Worm (Caenorhabditis elegans) whole organism, L3 larva: Measurements from ENCODE around the gene fipr-16.

ENCODE experiments used
- ZK546.5 ChIP-seq: sonication (generic microtip); optimal IDR thresholded peaks from 2 replicates; lab custom pipeline; 2017; ENCODE audit warnings: missing biosample characterization, missing genetic modification characterization
- aly-2 ChIP-seq: fragments of 150-350 bp; optimal IDR thresholded peaks from 2 replicates; lab custom pipeline; 2014; ENCODE audit warnings: missing biosample characterization, missing genetic modification characterization
- ama-1 ChIP-seq: fragments of 150-350 bp; optimal IDR thresholded peaks from 2 replicates; lab custom pipeline; 2018
- ceh-16 ChIP-seq: sonication (generic microtip); optimal IDR thresholded peaks from 2 replicates; lab custom pipeline; 2017; ENCODE audit warnings: missing biosample characterization, missing genetic modification characterization
- ceh-28 ChIP-seq: fragments of 150-350 bp; optimal IDR thresholded peaks from 2 replicates; lab custom pipeline; 2014; ENCODE audit warnings: missing biosample characterization, missing genetic modification reagents, missing genetic modification characterization
- daf-12 ChIP-seq: fragments of 150-350 bp; optimal IDR thresholded peaks from 2 replicates; lab custom pipeline; 2014; ENCODE audit warnings: missing biosample characterization, missing genetic modification reagents, missing genetic modification characterization
- egl-5 ChIP-seq: fragments of 150-350 bp; optimal IDR thresholded peaks from 2 replicates; lab custom pipeline; 2017; ENCODE audit warnings: missing biosample characterization, missing genetic modification reagents, missing genetic modification characterization, inconsistent platforms
- elt-2 ChIP-seq: sonication (generic microtip); optimal IDR thresholded peaks from 2 replicates; lab custom pipeline; 2016; ENCODE audit warnings: missing genetic modification reagents, mild to moderate bottlenecking, missing genetic modification characterization, missing compliant biosample characterization
- elt-3 ChIP-seq, 3 experiments: fragments of 150-350 bp in 1 of 3; sonication (generic microtip) in 2 of 3; optimal IDR thresholded peaks; 2 replicates in 2 of 3; 4 replicates in 1 of 3; lab custom pipeline; 2014 to 2017; ENCODE audit warnings: missing biosample characterization in 3 of 3, missing genetic modification characterization in 3 of 3
- eor-1 ChIP-seq, 2 experiments: fragments of 150-350 bp; optimal IDR thresholded peaks; 2 replicates each; lab custom pipeline; 2014 to 2018; ENCODE audit warnings: missing biosample characterization in 2 of 2, missing genetic modification characterization in 2 of 2
- fkh-2 ChIP-seq: fragments of 150-350 bp; optimal IDR thresholded peaks from 2 replicates; lab custom pipeline; 2014; ENCODE audit warnings: missing biosample characterization, missing genetic modification reagents, missing genetic modification characterization
- fos-1 ChIP-seq: fragments of 150-350 bp; optimal IDR thresholded peaks from 2 replicates; lab custom pipeline; 2014; ENCODE audit warnings: missing biosample characterization, missing genetic modification characterization
- jun-1 ChIP-seq: fragments of 150-350 bp; optimal IDR thresholded peaks from 2 replicates; lab custom pipeline; 2014; ENCODE audit warnings: missing biosample characterization, missing genetic modification reagents, missing genetic modification characterization
- lin-15B ChIP-seq: fragments of 150-350 bp; optimal IDR thresholded peaks from 2 replicates; lab custom pipeline; 2014; ENCODE audit warnings: missing biosample characterization, missing genetic modification characterization
- lsy-12 ChIP-seq: sonication (generic microtip); optimal IDR thresholded peaks from 2 replicates; lab custom pipeline; 2016; ENCODE audit warnings: mild to moderate bottlenecking, missing genetic modification characterization, missing compliant biosample characterization
- nfya-1 ChIP-seq: sonication (generic microtip); optimal IDR thresholded peaks from 2 replicates; lab custom pipeline; 2017; ENCODE audit warnings: missing genetic modification characterization, mild to moderate bottlenecking, missing compliant biosample characterization, antibody characterized with exemption, moderate library complexity; ENCODE audit not compliant: insufficient read depth
- nhr-11 ChIP-seq: fragments of 150-350 bp; optimal IDR thresholded peaks from 2 replicates; lab custom pipeline; 2014; ENCODE audit warnings: missing biosample characterization, missing genetic modification characterization
- nhr-12 ChIP-seq: fragments of 150-350 bp; optimal IDR thresholded peaks from 2 replicates; lab custom pipeline; 2014; ENCODE audit warnings: missing biosample characterization, missing genetic modification characterization
- nhr-23 ChIP-seq: fragments of 150-350 bp; optimal IDR thresholded peaks from 2 replicates; lab custom pipeline; 2014; ENCODE audit warnings: missing biosample characterization, missing genetic modification reagents, missing genetic modification characterization
- nhr-237 ChIP-seq: fragments of 150-350 bp; optimal IDR thresholded peaks from 2 replicates; lab custom pipeline; 2014; ENCODE audit warnings: missing biosample characterization, missing genetic modification characterization
- nhr-25 ChIP-seq: sonication (generic microtip); optimal IDR thresholded peaks from 2 replicates; lab custom pipeline; 2017; ENCODE audit warnings: missing biosample characterization, missing genetic modification characterization
- nhr-43 ChIP-seq: sonication (generic microtip); optimal IDR thresholded peaks from 2 replicates; lab custom pipeline; 2016; ENCODE audit warnings: mild to moderate bottlenecking, missing genetic modification characterization, missing compliant biosample characterization; ENCODE audit not compliant: poor library complexity, severe bottlenecking
- nhr-77 ChIP-seq: fragments of 150-350 bp; optimal IDR thresholded peaks from 2 replicates; lab custom pipeline; 2014; ENCODE audit warnings: missing biosample characterization, missing genetic modification characterization
- pha-4 ChIP-seq: fragments of 150-350 bp; optimal IDR thresholded peaks from 2 replicates; lab custom pipeline; 2014; ENCODE audit warnings: missing biosample characterization, missing genetic modification reagents, missing genetic modification characterization
- pqm-1 ChIP-seq: fragments of 150-350 bp; optimal IDR thresholded peaks from 2 replicates; lab custom pipeline; 2017; ENCODE audit warnings: missing biosample characterization, missing genetic modification characterization, inconsistent platforms
- sea-2 ChIP-seq: fragments of 150-350 bp; sonication (generic microtip); optimal IDR thresholded peaks from 4 replicates; lab custom pipeline; 2014; ENCODE audit warnings: missing biosample characterization, missing genetic modification reagents, missing genetic modification characterization
- skn-1 ChIP-seq: fragments of 150-350 bp; optimal IDR thresholded peaks from 2 replicates; lab custom pipeline; 2014; ENCODE audit warnings: missing biosample characterization, missing genetic modification characterization
- snpc-4 ChIP-seq: fragments of 150-350 bp; optimal IDR thresholded peaks from 2 replicates; lab custom pipeline; 2014; ENCODE audit warnings: missing biosample characterization, missing genetic modification characterization
- tbx-2 ChIP-seq: sonication (generic microtip); optimal IDR thresholded peaks from 2 replicates; lab custom pipeline; 2016; ENCODE audit warnings: mild to moderate bottlenecking, missing genetic modification characterization, missing compliant biosample characterization
- unc-62 ChIP-seq: fragments of 150-350 bp; sonication (generic microtip); optimal IDR thresholded peaks from 4 replicates; lab custom pipeline; 2014; ENCODE audit warnings: missing biosample characterization, missing genetic modification reagents, missing genetic modification characterization
- zag-1 ChIP-seq: fragments of 150-350 bp; optimal IDR thresholded peaks from 2 replicates; lab custom pipeline; 2014; ENCODE audit warnings: missing biosample characterization, missing genetic modification characterization

Gene fipr-16

DNA sequence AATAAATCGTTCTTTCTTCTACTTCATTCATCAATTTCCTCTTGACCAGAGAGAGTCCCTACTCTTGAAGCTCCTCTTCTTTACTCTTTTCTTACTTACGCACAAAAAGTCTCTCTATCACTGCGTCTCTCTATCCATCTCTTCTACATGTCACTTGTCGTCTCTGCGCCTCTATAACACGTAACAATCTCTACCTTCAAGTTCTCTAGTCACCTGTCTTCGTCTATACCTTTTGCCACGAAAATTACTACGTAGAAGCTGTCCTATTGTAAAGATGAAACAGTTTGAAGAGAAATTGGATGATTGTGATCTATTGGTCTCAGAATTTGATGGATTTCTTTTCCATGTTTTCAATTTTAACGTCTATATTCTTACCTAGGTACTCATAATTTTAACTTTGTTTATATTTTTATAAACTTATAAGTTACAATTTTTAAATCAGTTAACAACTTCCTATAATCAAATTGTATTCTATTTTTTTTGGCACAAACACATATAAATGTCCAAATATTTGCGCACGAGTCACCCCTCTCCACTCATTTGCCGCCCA, 33.9 kb downstream of the fipr-16 start, which contains the start of gene C02D5.2 (continued):
- TF ChIP-seq lin-15B (tag; lab: Kevin White, UChicago) = peak; percentile 1
- TF ChIP-seq tbx-2 = no peak
- TF ChIP-seq ZK546.5 = no peak
- no peak for TF ChIP-seq nhr-23 (tag; lab: Kevin White, UChicago)
- peak; percentile 1 for TF ChIP-seq ceh-28 (tag; lab: Kevin White, UChicago)
- TF ChIP-seq skn-1 (tag; lab: Kevin White, UChicago) = peak; percentile 36
- TF ChIP-seq jun-1 (tag; lab: Kevin White, UChicago) = no peak
- no peak for TF ChIP-seq nhr-12
- TF ChIP-seq, all 47 proteins: peak for 11

DNA sequence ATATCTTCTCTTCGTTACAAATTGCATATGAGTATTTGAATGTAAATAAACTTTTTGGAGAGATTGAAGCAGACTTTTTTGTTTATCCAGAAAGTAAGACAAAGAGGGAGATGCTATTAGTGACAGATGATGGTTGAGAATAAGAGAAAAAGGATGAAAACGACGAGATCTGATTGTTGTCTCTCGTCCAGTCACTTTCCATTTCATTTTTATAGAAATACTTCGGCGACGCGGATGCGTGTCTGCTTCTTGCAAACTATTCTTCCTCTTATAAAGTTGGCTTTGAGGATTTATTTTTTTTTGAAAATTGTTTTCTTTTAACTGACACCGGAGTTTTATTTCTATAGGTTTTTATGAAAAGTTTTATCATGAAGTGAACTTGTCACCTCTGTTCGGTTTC, 35.1 kb downstream of the fipr-16 start:
- no peak for TF ChIP-seq skn-1 (tag; lab: Kevin White, UChicago)
- TF ChIP-seq elt-2 (tag; lab: Kevin White, UChicago) = no peak
- TF ChIP-seq nhr-43 (tag; lab: Kevin White, UChicago) = no peak
- no peak for TF ChIP-seq ceh-28 (tag; lab: Kevin White, UChicago)
- no peak for TF ChIP-seq eor-1 (tag; optimal IDR thresholded peaks at IDR 0.05; lab: Kevin White, UChicago)
- no peak for TF ChIP-seq fkh-2 (tag; lab: Kevin White, UChicago)
- TF ChIP-seq nhr-77 (tag; lab: Kevin White, UChicago) = no peak
- no peak for TF ChIP-seq snpc-4 (tag; lab: Kevin White, UChicago)
- no peak for TF ChIP-seq nhr-237
- no peak for TF ChIP-seq lsy-12 (tag; lab: Kevin White, UChicago)
- TF ChIP-seq ama-1 (lab: Kevin White, UChicago) = no peak
- no peak for TF ChIP-seq tbx-2

DNA sequence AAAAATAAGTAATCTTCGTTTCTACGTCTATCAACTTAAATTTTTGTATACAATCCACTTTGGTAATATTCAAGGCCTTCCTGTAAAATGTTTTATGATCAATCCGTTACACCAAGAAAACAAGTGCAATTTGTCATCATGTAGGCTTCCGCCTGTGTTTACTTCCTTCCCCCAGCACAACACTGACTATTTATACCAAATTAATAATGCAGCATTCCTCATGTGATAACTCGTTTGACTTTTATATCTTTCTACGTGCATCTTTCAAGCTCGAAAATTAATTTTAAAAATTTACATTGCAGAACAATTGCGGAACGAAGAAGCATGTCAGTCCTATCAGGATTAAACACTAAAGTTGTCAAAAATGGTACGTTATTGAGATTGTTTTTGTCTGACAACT, 36.3 kb downstream of the fipr-16 start, which contains the start of gene gsto-2:
Gene gsto-2 (plus strand): TSS at position 301 of the 400 bp plus-strand sequence.
- no peak for TF ChIP-seq daf-12
- TF ChIP-seq nhr-23 (tag; lab: Kevin White, UChicago) = no peak
- no peak for TF ChIP-seq egl-5 (tag; lab: Kevin White, UChicago)
- no peak for TF ChIP-seq nhr-11 (tag; lab: Kevin White, UChicago)
- TF ChIP-seq nhr-77 (tag; lab: Kevin White, UChicago) = no peak
- TF ChIP-seq ama-1 (lab: Kevin White, UChicago) = no peak
- TF ChIP-seq aly-2 = no peak

DNA sequence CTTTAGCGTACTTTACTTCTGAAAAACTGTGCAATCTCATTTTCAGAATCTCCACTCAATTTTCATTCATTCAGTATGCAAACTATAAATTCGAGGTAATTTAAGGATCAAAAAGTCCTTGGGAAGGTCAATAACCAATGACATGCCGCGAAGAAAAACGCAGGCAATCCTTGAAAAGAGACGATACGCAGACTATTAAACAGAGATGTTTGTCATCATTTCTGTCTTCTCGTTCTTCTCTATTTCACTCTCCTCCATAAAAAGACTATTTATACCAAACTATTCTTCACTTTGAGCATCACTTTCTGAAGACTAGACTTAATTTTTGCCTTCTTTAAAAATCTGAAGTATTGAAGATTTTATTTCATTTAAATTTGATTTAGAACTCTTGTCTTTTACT, 38.7 kb downstream of the fipr-16 start, which contains the start of gene C02D5.4:
Gene C02D5.4 (plus strand): TSS at position 41 of the 400 bp plus-strand sequence.
- TF ChIP-seq fkh-2 (tag; lab: Kevin White, UChicago) (no peak), nhr-43 (tag; lab: Kevin White, UChicago) (no peak), nhr-25 (peak; percentile 6), elt-2 (tag; lab: Kevin White, UChicago) (peak; percentile 22), daf-12 (no peak), pha-4 (peak; percentile 57), pqm-1 (peak; percentile 52), elt-3 (tag; optimal IDR thresholded peaks at IDR 0.05; lab: Kevin White, UChicago) (no peak), nhr-237 (no peak), snpc-4 (tag; lab: Kevin White, UChicago) (no peak), sea-2 (GFP tag; lab: Kevin White, UChicago) (no peak), skn-1 (tag; lab: Kevin White, UChicago) (peak; percentile 99), nfya-1 (tag; lab: Kevin White, UChicago) (peak; percentile 27)

- TF ChIP-seq zag-1 (tag; lab: Kevin White, UChicago) (no peak), tbx-2 (no peak), fkh-2 (tag; lab: Kevin White, UChicago) (no peak), snpc-4 (tag; lab: Kevin White, UChicago) (no peak), lin-15B (tag; lab: Kevin White, UChicago) (no peak), fos-1 (tag; lab: Kevin White, UChicago) (no peak), ama-1 (lab: Kevin White, UChicago) (no peak), ceh-16 (tag; lab: Kevin White, UChicago) (no peak)
These were observed 39.1 kb downstream of the fipr-16 start for ce11 chrIII:8551705-8552104.

DNA sequence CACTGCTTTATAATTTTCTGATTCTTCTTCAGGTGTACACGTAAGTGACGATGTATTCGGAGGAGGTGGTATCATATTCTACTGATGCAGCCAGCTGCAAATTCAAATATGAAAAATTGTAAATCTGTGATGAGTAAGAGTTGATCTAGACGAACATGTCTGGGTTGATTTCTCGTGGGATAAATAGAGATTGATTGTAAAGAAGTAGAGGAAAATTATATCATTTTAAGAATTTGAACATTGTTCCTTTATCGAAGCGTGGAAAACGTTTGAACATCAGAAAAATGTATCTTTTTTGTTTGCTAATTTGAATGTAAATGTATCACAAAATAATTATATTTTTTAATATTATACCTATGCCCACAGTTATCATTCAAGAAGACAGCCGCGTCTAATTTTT, 45.3 kb downstream of the fipr-16 start, which contains the start of gene ZC21.6:
Gene ZC21.6 (minus strand): TSS at position 101 of the 400 bp plus-strand sequence.
- TF ChIP-seq pqm-1 (no peak), unc-62 (GFP tag; lab: Kevin White, UChicago) (no peak), pha-4 (no peak), snpc-4 (tag; lab: Kevin White, UChicago) (no peak), nfya-1 (tag; lab: Kevin White, UChicago) (no peak), nhr-12 (no peak), ZK546.5 (no peak)
